Worm (Caenorhabditis elegans) whole organism, mixed stage, embryonic: ENCODE results near the gene nduf-11.

Experiments
- elt-3 ChIP-seq: fragments of 150-350 bp; optimal IDR thresholded peaks from 2 replicates; lab custom pipeline; 2014; ENCODE audit warnings: missing biosample characterization, missing genetic modification characterization
- mab-5 ChIP-seq: fragments of 150-350 bp; optimal IDR thresholded peaks from 2 replicates; lab custom pipeline; 2014; ENCODE audit warnings: missing biosample characterization, missing genetic modification characterization
- unc-62 ChIP-seq: fragments of 150-350 bp; optimal IDR thresholded peaks from 2 replicates; lab custom pipeline; 2014; ENCODE audit warnings: missing biosample characterization, missing genetic modification reagents, missing genetic modification characterization

DNA sequence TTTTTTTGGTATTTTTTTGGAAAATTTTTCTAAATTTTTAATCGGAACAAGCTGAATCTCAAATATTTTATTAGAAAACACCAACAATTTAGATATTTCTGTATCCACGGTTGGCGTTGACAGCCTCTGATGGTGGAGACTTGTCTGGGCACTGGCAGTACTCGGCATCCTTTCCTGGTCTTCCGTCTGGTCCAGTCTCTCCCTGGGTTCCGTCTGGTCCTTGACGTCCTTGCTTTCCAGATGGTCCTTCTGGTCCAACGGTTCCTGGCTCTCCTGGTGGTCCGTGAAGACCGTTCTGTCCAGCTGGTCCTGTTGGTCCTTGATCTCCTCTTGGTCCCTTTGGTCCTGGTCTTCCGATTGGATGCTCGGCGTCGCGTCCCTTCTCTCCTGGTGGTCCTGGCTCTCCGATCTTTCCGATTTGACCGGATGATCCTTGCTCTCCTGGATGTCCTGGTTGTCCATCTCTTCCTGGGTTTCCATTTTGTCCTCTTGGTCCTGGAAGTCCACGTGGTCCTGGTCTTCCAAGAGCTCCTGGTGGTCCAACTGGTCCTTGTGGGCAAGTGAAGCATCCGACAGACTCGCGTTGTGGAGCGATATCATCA is 8.7 kb downstream of the nduf-11 start:
- no peak for TF ChIP-seq mab-5 (tag; lab: Kevin White, UChicago)
- no peak for TF ChIP-seq unc-62 (GFP tag; lab: Kevin White, UChicago)
- no peak for TF ChIP-seq elt-3 (tag; lab: Kevin White, UChicago)
